Worm (Caenorhabditis elegans): Measurements from ENCODE around the gene xnd-1.

The xnd-1 gene

ce11 chrIII:5582766-5583165, 21.5 kb upstream of the xnd-1 start, which contains the start of the genes F56D2.8 and uev-2:
TSS of gene F56D2.8 (minus strand) at chrIII:5582866.
TSS of gene uev-2 (plus strand) at chrIII:5583125.
- no peak for TF ChIP-seq zip-4 (GFP tag; optimal IDR thresholded peaks at IDR 0.05)
- TF ChIP-seq pax-3 (tag; optimal IDR thresholded peaks at IDR 0.05): no peak
- peak; percentile 57 for TF ChIP-seq fkh-8 (tag; optimal IDR thresholded peaks at IDR 0.05)
- no peak for TF ChIP-seq lin-39 (tag; optimal IDR thresholded peaks at IDR 0.05)
- TF ChIP-seq dsc-1 (tag; optimal IDR thresholded peaks at IDR 0.05): peak; percentile 25

ce11 chrIII:5584647-5585046, 19.6 kb upstream of the xnd-1 start, which contains the start of gene F56D2.3:
TSS of gene F56D2.3 (plus strand) at chrIII:5584947.
- TF ChIP-seq jun-1 (tag; optimal IDR thresholded peaks at IDR 0.05) (no peak), blmp-1 (tag; optimal IDR thresholded peaks at IDR 0.05) (no peak), mab-9 (GFP tag; IDR thresholded peaks at IDR 0.05) (no peak), nhr-237 (tag; optimal IDR thresholded peaks at IDR 0.05) (no peak), fkh-8 (tag; optimal IDR thresholded peaks at IDR 0.05) (no peak), snpc-4 (tag; optimal IDR thresholded peaks at IDR 0.05) (no peak), fkh-10 (GFP tag; optimal IDR thresholded peaks at IDR 0.05) (no peak), zip-4 (GFP tag; optimal IDR thresholded peaks at IDR 0.05) (no peak), nhr-47 (tag; optimal IDR thresholded peaks at IDR 0.05) (no peak), pag-3 (tag; optimal IDR thresholded peaks at IDR 0.05; ENCODE audit: borderline replicate concordance, insufficient read depth) (no peak), ceh-8 (GFP tag; optimal IDR thresholded peaks at IDR 0.05) (no peak), alr-1 (tag; optimal IDR thresholded peaks at IDR 0.05; ENCODE audit: borderline replicate concordance) (no peak), mep-1 (tag; optimal IDR thresholded peaks at IDR 0.05) (no peak), nhr-77 (tag; optimal IDR thresholded peaks at IDR 0.05) (no peak), hlh-4 (tag; optimal IDR thresholded peaks at IDR 0.05) (no peak), swsn-7 (tag; optimal IDR thresholded peaks at IDR 0.05) (no peak), nhr-20 (tag; optimal IDR thresholded peaks at IDR 0.05) (no peak), F16B12.6 (tag; optimal IDR thresholded peaks at IDR 0.05) (no peak), tbx-2 (tag; optimal IDR thresholded peaks at IDR 0.05) (no peak)

DNA sequence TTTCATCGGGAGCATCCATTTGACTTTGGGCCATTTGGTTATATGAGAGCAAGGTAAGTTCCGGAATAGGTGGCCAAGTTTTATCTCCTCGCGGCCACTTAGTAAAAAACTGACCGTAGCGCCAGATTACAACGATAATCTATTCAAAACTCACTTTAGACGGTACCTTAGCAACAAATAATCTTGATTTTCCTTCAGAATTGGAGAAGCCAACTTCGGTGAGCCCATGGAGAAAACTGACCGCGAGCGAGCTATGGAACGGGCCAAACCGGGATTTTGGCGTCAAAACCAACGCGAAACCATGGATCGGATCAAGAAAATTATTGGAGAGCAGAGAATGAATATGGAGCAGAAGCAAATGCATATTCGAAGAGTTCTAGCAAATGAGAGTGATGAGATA, 18.5 kb upstream of the xnd-1 start:
- TF ChIP-seq efl-1 (optimal IDR thresholded peaks at IDR 0.05) (no peak), efl-1 (GFP tag; optimal IDR thresholded peaks at IDR 0.05 in 1 of 2) (peak in 1 of 2 experiments; percentile 82), egl-27 (tag; optimal IDR thresholded peaks at IDR 0.05) (no peak)

ce11 chrIII:5586925-5587324, 17.3 kb upstream of the xnd-1 start, which contains the start of gene F56D2.2:
TSS of gene F56D2.2 (plus strand) at chrIII:5587263.
- TF ChIP-seq dpl-1 (GFP tag; optimal IDR thresholded peaks at IDR 0.05) (peak; percentile 64 to 87 (median 77)), ceh-8 (GFP tag; optimal IDR thresholded peaks at IDR 0.05) (no peak), efl-3 (GFP tag; optimal IDR thresholded peaks at IDR 0.05) (no peak), blmp-1 (tag; optimal IDR thresholded peaks at IDR 0.05) (no peak), lir-3 (tag; optimal IDR thresholded peaks at IDR 0.05; ENCODE audit: poor library complexity) (no peak), zip-4 (GFP tag; optimal IDR thresholded peaks at IDR 0.05) (no peak), nhr-20 (tag; optimal IDR thresholded peaks at IDR 0.05) (no peak), efl-1 (optimal IDR thresholded peaks at IDR 0.05) (peak; percentile 18 to 82), efl-1 (GFP tag; optimal IDR thresholded peaks at IDR 0.05 in 1 of 2) (peak; percentile 86 to 98), ztf-11 (tag; optimal IDR thresholded peaks at IDR 0.05) (no peak), pqm-1 (tag; optimal IDR thresholded peaks at IDR 0.05) (no peak), lin-15B (tag; optimal IDR thresholded peaks at IDR 0.05) (peak; percentile 31), ceh-63 (GFP tag; optimal IDR thresholded peaks at IDR 0.05) (no peak), unc-86 (tag; optimal IDR thresholded peaks at IDR 0.05) (no peak), skn-1 (tag; optimal IDR thresholded peaks at IDR 0.05) (no peak), sox-4 (tag; optimal IDR thresholded peaks at IDR 0.05) (no peak), nhr-77 (tag; optimal IDR thresholded peaks at IDR 0.05) (no peak), tbx-2 (tag; optimal IDR thresholded peaks at IDR 0.05) (no peak), fkh-8 (tag; optimal IDR thresholded peaks at IDR 0.05) (no peak), lin-14 (GFP tag; optimal IDR thresholded peaks at IDR 0.05) (no peak), lsy-2 (tag; optimal IDR thresholded peaks at IDR 0.05) (peak in 1 of 2 experiments; percentile 64), Y116A8C.19 (tag; optimal IDR thresholded peaks at IDR 0.05; ENCODE audit: borderline replicate concordance) (no peak), nhr-85 (tag) (no peak), zag-1 (tag; optimal IDR thresholded peaks at IDR 0.05) (no peak), C04F5.9 (tag; optimal IDR thresholded peaks at IDR 0.05) (no peak), lin-35 (GFP tag; optimal IDR thresholded peaks at IDR 0.05) (peak; percentile 71 to 91), C16A3.4 (tag; optimal IDR thresholded peaks at IDR 0.05) (no peak)
